Worm (Caenorhabditis elegans) whole organism, midembryonic: ENCODE measurements around the gene abu-13.

Source experiments
- cog-1 ChIP-seq: sonication (generic microtip); optimal IDR thresholded peaks from 2 replicates; lab custom pipeline; 2016; ENCODE audit warnings: missing genetic modification characterization, missing compliant biosample characterization
- flt-1 ChIP-seq: fragments of 200-800 bp; sonication (Bioruptor generic); IDR thresholded peaks from 2 replicates; pipeline ENCODE4 v1.3.6; 2022; ENCODE audit warnings: missing genetic modification characterization, missing compliant biosample characterization
- klf-2 ChIP-seq: fragments of 200-800 bp; sonication (Bioruptor generic); conservative IDR thresholded peaks from 2 replicates; pipeline ENCODE4 v1.3.6; 2022; ENCODE audit warnings: missing genetic modification reagents, missing genetic modification characterization, missing compliant biosample characterization
- med-1 ChIP-seq: sonication (generic microtip); optimal IDR thresholded peaks from 2 replicates; lab custom pipeline; 2017; ENCODE audit warnings: missing genetic modification characterization, mild to moderate bottlenecking, missing compliant biosample characterization, antibody characterized with exemption, missing genetic modification reagents; ENCODE audit not compliant: insufficient read depth
- ref-1 ChIP-seq: fragments of 200-800 bp; sonication (Bioruptor generic); conservative IDR thresholded peaks from 2 replicates; pipeline ENCODE4 v1.3.6; 2022; ENCODE audit warnings: missing genetic modification reagents, missing genetic modification characterization, missing compliant biosample characterization
- tab-1 ChIP-seq: fragments of 200-800 bp; sonication (Bioruptor generic); IDR thresholded peaks from 2 replicates; pipeline ENCODE4 v1.3.6; 2022; ENCODE audit warnings: missing genetic modification characterization, missing compliant biosample characterization
- ztf-29 ChIP-seq: fragments of 200-800 bp; sonication (Bioruptor generic); IDR thresholded peaks from 2 replicates; pipeline ENCODE4 v1.3.6; 2022; ENCODE audit warnings: missing genetic modification reagents, missing genetic modification characterization, missing compliant biosample characterization

ce11 chrIII:6895677-6896076 lies 50.0 kb downstream of the abu-13 start:
- TF ChIP-seq cog-1 (tag; lab: Kevin White, UChicago) (no peak), klf-2 (GFP tag; lab: Robert Waterston, UW) (no peak), ref-1 (GFP tag; lab: Robert Waterston, UW) (no peak), flt-1 (GFP tag; lab: Robert Waterston, UW) (no peak), med-1 (GFP tag; lab: Kevin White, UChicago) (no peak), tab-1 (GFP tag; lab: Robert Waterston, UW) (no peak), ztf-29 (GFP tag; lab: Robert Waterston, UW) (no peak)
